Fruit fly (Drosophila melanogaster) whole organism, embryonic: ENCODE measurements around the gene CG32428.

ENCODE experiments used
- Awh ChIP-seq: fragments of 200-800 bp; sonication (Bioruptor generic); IDR thresholded peaks from 2 replicates; pipeline ENCODE4, ENCODE4 v1.3.6; 2022; ENCODE audit warnings: missing biosample characterization, missing genetic modification characterization
- BtbVII ChIP-seq: fragments of 200-800 bp; sonication (Bioruptor generic); optimal IDR thresholded peaks from 3 replicates; lab custom pipeline; 2017; ENCODE audit warnings: missing biosample characterization, mild to moderate bottlenecking, missing genetic modification characterization
- CG10267 ChIP-seq: fragments of 200-800 bp; sonication (Bioruptor generic); optimal IDR thresholded peaks from 2 replicates; lab custom pipeline; 2018; ENCODE audit warnings: missing biosample characterization, mild to moderate bottlenecking, missing genetic modification characterization, moderate library complexity
- CG10274 ChIP-seq: fragments of 200-800 bp; sonication (Bioruptor generic); optimal IDR thresholded peaks from 3 replicates; lab custom pipeline; 2017; ENCODE audit warnings: missing biosample characterization, mild to moderate bottlenecking, missing genetic modification characterization
- CG11456 ChIP-seq: fragments of 200-800 bp; sonication (Bioruptor generic); IDR thresholded peaks from 3 replicates; pipeline ENCODE4 v1.3.6; 2022; ENCODE audit warnings: missing biosample characterization, missing genetic modification characterization
- CG14710 ChIP-seq: fragments of 200-800 bp; sonication (Bioruptor generic); optimal IDR thresholded peaks from 3 replicates; lab custom pipeline; 2019; ENCODE audit warnings: missing biosample characterization, mild to moderate bottlenecking, missing genetic modification characterization, moderate library complexity
- CG16815 ChIP-seq: fragments of 200-800 bp; sonication (Bioruptor generic); optimal IDR thresholded peaks from 3 replicates; lab custom pipeline; 2017; ENCODE audit warnings: missing biosample characterization, mild to moderate bottlenecking, missing genetic modification characterization
- CG17568 ChIP-seq: fragments of 200-800 bp; sonication (Bioruptor generic); optimal IDR thresholded peaks from 2 replicates; lab custom pipeline; 2018; ENCODE audit warnings: missing biosample characterization, mild to moderate bottlenecking, missing genetic modification characterization, moderate library complexity
- CG17802 ChIP-seq: fragments of 200-800 bp; sonication (Bioruptor generic); optimal IDR thresholded peaks from 2 replicates; lab custom pipeline; 2018; ENCODE audit warnings: missing biosample characterization, mild to moderate bottlenecking, missing genetic modification characterization, moderate library complexity
- CG18262 ChIP-seq: fragments of 200-800 bp; optimal IDR thresholded peaks from 3 replicates; lab custom pipeline; 2019; ENCODE audit warnings: missing biosample characterization, mild to moderate bottlenecking, missing genetic modification characterization, moderate library complexity
- CG30020 ChIP-seq: fragments of 200-800 bp; optimal IDR thresholded peaks from 2 replicates; lab custom pipeline; 2019; ENCODE audit warnings: missing biosample characterization, mild to moderate bottlenecking, missing genetic modification characterization, moderate library complexity
- CG4730 ChIP-seq: fragments of 200-800 bp; sonication (Bioruptor generic); IDR thresholded peaks from 2 replicates; pipeline ENCODE4 v1.3.6; 2022; ENCODE audit warnings: missing biosample characterization, missing genetic modification characterization
- CG7357 ChIP-seq: fragments of 200-800 bp; sonication (Bioruptor generic); IDR thresholded peaks from 3 replicates; pipeline ENCODE4 v1.3.6; 2022; ENCODE audit warnings: missing biosample characterization, missing genetic modification characterization
- CG7963 ChIP-seq: fragments of 200-800 bp; sonication (Bioruptor generic); IDR thresholded peaks from 3 replicates; pipeline ENCODE4 v1.3.6; 2022; ENCODE audit warnings: missing biosample characterization, missing genetic modification characterization; ENCODE audit not compliant: partially characterized antibody
- CkIIα-i1 ChIP-seq: fragments of 200-800 bp; sonication (Bioruptor generic); IDR thresholded peaks from 2 replicates; pipeline ENCODE4 v1.3.6; 2022; ENCODE audit warnings: missing biosample characterization, missing genetic modification characterization
- Dek ChIP-seq: fragments of 200-800 bp; sonication (Bioruptor generic); optimal IDR thresholded peaks from 3 replicates; lab custom pipeline; 2019; ENCODE audit warnings: missing biosample characterization, mild to moderate bottlenecking, missing genetic modification characterization, moderate library complexity
- Doc2 ChIP-seq: fragments of 200-800 bp; sonication (Bioruptor generic); IDR thresholded peaks from 2 replicates; pipeline ENCODE4 v1.3.6; 2022; ENCODE audit warnings: missing biosample characterization, missing genetic modification characterization
- Dref ChIP-seq: fragments of 200-800 bp; sonication (Bioruptor generic); IDR thresholded peaks from 2 replicates; pipeline ENCODE4 v1.3.6; 2022; ENCODE audit warnings: missing biosample characterization, missing genetic modification characterization
- Hmr ChIP-seq: fragments of 200-800 bp; sonication (Bioruptor generic); optimal IDR thresholded peaks from 3 replicates; lab custom pipeline; 2017; ENCODE audit warnings: mild to moderate bottlenecking, missing biosample characterization, missing genetic modification reagents, missing genetic modification characterization
- Hr78 ChIP-seq, 2 experiments: fragments of 200-800 bp in 1 of 2; fragments of >200 bp in 1 of 2; sonication (Bioruptor generic) in 1 of 2; optimal IDR thresholded peaks; 2 replicates each; lab custom pipeline; 2017 to 2019; ENCODE audit warnings: missing biosample characterization in 2 of 2, missing genetic modification characterization in 2 of 2, mild to moderate bottlenecking in 1 of 2, moderate library complexity in 1 of 2
- Jarid2 ChIP-seq: fragments of 200-800 bp; sonication (Bioruptor generic); optimal IDR thresholded peaks from 3 replicates; lab custom pipeline; 2017; ENCODE audit warnings: mild to moderate bottlenecking, missing biosample characterization, missing genetic modification reagents, missing genetic modification characterization
- NK7.1 ChIP-seq: fragments of 200-800 bp; sonication (Bioruptor generic); optimal IDR thresholded peaks from 3 replicates; lab custom pipeline; 2016; ENCODE audit warnings: missing biosample characterization, missing genetic modification characterization
- Neu2 ChIP-seq: fragments of 200-800 bp; sonication (Bioruptor generic); optimal IDR thresholded peaks from 3 replicates; lab custom pipeline; 2016; ENCODE audit warnings: missing biosample characterization, missing genetic modification characterization, borderline replicate concordance
- PHDP ChIP-seq: fragments of 200-800 bp; sonication (Bioruptor generic); optimal IDR thresholded peaks from 3 replicates; lab custom pipeline; 2018; ENCODE audit warnings: missing biosample characterization, mild to moderate bottlenecking, missing genetic modification characterization, moderate library complexity
- Poxn ChIP-seq: fragments of 200-800 bp; sonication (Bioruptor generic); IDR thresholded peaks from 2 replicates; pipeline ENCODE4 v1.3.6; 2022; ENCODE audit warnings: missing biosample characterization, missing genetic modification characterization
- Rfx ChIP-seq: fragments of 200-800 bp; sonication (Bioruptor generic); IDR thresholded peaks from 2 replicates; pipeline ENCODE4 v1.3.6; 2022; ENCODE audit warnings: missing biosample characterization, missing genetic modification characterization
- Side ChIP-seq: fragments of 200-800 bp; sonication (Bioruptor generic); optimal IDR thresholded peaks from 2 replicates; lab custom pipeline; 2016; ENCODE audit warnings: missing biosample characterization, missing genetic modification characterization
- Six4 ChIP-seq: fragments of 200-800 bp; sonication (Bioruptor generic); optimal IDR thresholded peaks from 2 replicates; lab custom pipeline; 2016; ENCODE audit warnings: missing biosample characterization, missing genetic modification characterization
- ase ChIP-seq: fragments of 200-800 bp; sonication (Bioruptor generic); IDR thresholded peaks from 3 replicates; pipeline ENCODE4 v1.3.6; 2022; ENCODE audit warnings: missing biosample characterization, missing genetic modification characterization
- cas ChIP-seq: fragments of 200-800 bp; sonication (Bioruptor generic); IDR thresholded peaks from 2 replicates; pipeline ENCODE4 v1.3.6; 2022; ENCODE audit warnings: missing biosample characterization, missing genetic modification characterization
- dan ChIP-seq: fragments of 200-800 bp; sonication (Bioruptor generic); IDR thresholded peaks from 2 replicates; pipeline ENCODE4 v1.3.6; 2022; ENCODE audit warnings: missing biosample characterization, missing genetic modification characterization
- esg ChIP-seq: fragments of 200-800 bp; sonication (Bioruptor generic); conservative IDR thresholded peaks from 2 replicates; pipeline ENCODE4 v1.3.6; 2022; ENCODE audit warnings: missing biosample characterization, missing genetic modification characterization
- exex ChIP-seq: fragments of 200-800 bp; sonication (Bioruptor generic); optimal IDR thresholded peaks from 4 replicates; lab custom pipeline; 2018; ENCODE audit warnings: missing biosample characterization, mild to moderate bottlenecking, missing genetic modification characterization, moderate library complexity
- nau ChIP-seq: fragments of 200-800 bp; sonication (Bioruptor generic); optimal IDR thresholded peaks from 3 replicates; lab custom pipeline; 2017; ENCODE audit warnings: missing biosample characterization, mild to moderate bottlenecking, missing genetic modification characterization, missing genetic modification reagents
- otp ChIP-seq: fragments of 200-800 bp; sonication (Bioruptor generic); IDR thresholded peaks from 3 replicates; pipeline ENCODE4, ENCODE4 v1.3.6; 2022; ENCODE audit warnings: missing biosample characterization, missing genetic modification characterization
- p53 ChIP-seq: fragments of 200-800 bp; sonication (Bioruptor generic); optimal IDR thresholded peaks from 2 replicates; lab custom pipeline; 2016; ENCODE audit warnings: missing biosample characterization, missing genetic modification characterization
- phol ChIP-seq: fragments of 200-800 bp; sonication (Bioruptor generic); optimal IDR thresholded peaks from 3 replicates; lab custom pipeline; 2018; ENCODE audit warnings: missing biosample characterization, mild to moderate bottlenecking, missing genetic modification characterization, moderate library complexity
- pita ChIP-seq: fragments of 200-800 bp; sonication (Bioruptor generic); optimal IDR thresholded peaks from 2 replicates; lab custom pipeline; 2017; ENCODE audit warnings: missing biosample characterization, mild to moderate bottlenecking, missing genetic modification characterization
- rib ChIP-seq: fragments of 200-800 bp; sonication (Bioruptor generic); IDR thresholded peaks from 2 replicates; pipeline ENCODE4 v1.3.6; 2022; ENCODE audit warnings: missing biosample characterization, missing genetic modification characterization
- slbo ChIP-seq: fragments of 200-800 bp; sonication (Bioruptor generic); IDR thresholded peaks from 2 replicates; pipeline ENCODE4 v1.3.6; 2022; ENCODE audit warnings: missing biosample characterization, missing genetic modification characterization
- sqz ChIP-seq: fragments of 200-800 bp; sonication (Bioruptor generic); optimal IDR thresholded peaks from 3 replicates; lab custom pipeline; 2018; ENCODE audit warnings: missing biosample characterization, mild to moderate bottlenecking, missing genetic modification characterization
- stwl ChIP-seq: fragments of 200-800 bp; sonication (Bioruptor generic); optimal IDR thresholded peaks from 3 replicates; lab custom pipeline; 2018; ENCODE audit warnings: missing biosample characterization, mild to moderate bottlenecking, missing genetic modification characterization, moderate library complexity

Gene CG32428

DNA sequence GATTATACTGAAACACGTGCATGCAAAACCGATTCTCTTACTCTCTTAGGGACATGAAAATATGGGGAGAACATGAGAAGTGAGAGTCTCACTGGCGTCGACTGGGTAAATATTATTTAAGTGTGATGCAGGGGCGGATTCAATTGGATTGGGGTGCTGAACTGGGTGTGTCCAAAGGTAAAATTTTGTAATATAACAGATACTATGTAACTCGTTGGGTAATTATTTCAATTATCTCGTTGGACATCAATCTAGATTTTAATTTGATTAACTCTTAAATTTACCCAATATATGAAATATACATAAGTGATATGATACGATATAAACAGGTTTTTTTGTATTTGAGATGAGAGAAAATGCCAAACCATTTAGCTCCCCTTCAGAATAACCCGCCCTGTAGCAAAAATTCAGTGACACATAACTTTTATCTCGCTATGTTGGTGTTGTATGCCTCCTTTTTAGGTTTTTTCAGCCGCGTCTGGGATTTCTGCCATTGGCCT lies 34.7 kb upstream of the CG32428 start (continued):
- TF ChIP-seq CG11456 (GFP tag; lab: Robert Waterston, UW) (peak; percentile 97), Jarid2 (GFP tag; lab: Kevin White, UChicago) (peak; percentile 74), nau (GFP tag; lab: Kevin White, UChicago) (peak; percentile 89), CG4730 (GFP tag; lab: Robert Waterston, UW) (peak; percentile 87), Dek (tag; lab: Kevin White, UChicago) (peak; percentile 94), NK7.1 (peak; percentile 71), Neu2 (GFP tag; lab: Kevin White, UChicago) (peak; percentile 64), CG17568 (GFP tag; lab: Kevin White, UChicago) (peak; percentile 86), CG7963 (GFP tag; lab: Robert Waterston, UW) (peak; percentile 49; the same call in 1 of the 3 replicates), stwl (tag; lab: Kevin White, UChicago) (no peak), pita (GFP tag; lab: Kevin White, UChicago) (no peak), Hmr (GFP tag; lab: Kevin White, UChicago) (peak; percentile 97), CG14710 (tag; lab: Kevin White, UChicago) (peak; percentile 83), Dref (GFP tag; lab: Robert Waterston, UW) (no peak), sqz (GFP tag; lab: Kevin White, UChicago) (peak; percentile 65), PHDP (peak; percentile 96), CG7357 (GFP tag; lab: Robert Waterston, UW) (peak; percentile 89), slbo (peak; percentile 98), phol (tag; lab: Kevin White, UChicago) (peak; percentile 87), rib (GFP tag; lab: Robert Waterston, UW) (peak; percentile 92), CG30020 (peak; percentile 49), CG10274 (GFP tag; lab: Kevin White, UChicago) (peak; percentile 89), Doc2 (GFP tag; lab: Robert Waterston, UW) (no peak), otp (GFP tag; lab: Robert Waterston, UW) (peak; percentile 85; the same call in 2 of the 3 replicates), Side (GFP tag; lab: Kevin White, UChicago) (peak; percentile 87), CG17802 (tag; lab: Kevin White, UChicago) (peak; percentile 64), Poxn (GFP tag; lab: Robert Waterston, UW) (peak; percentile 88), CG18262 (tag; lab: Kevin White, UChicago) (peak; percentile 85), cas (GFP tag; lab: Robert Waterston, UW) (peak; percentile 92), Hr78 (GFP tag; optimal IDR thresholded peaks at IDR 0.05; lab: Kevin White, UChicago) (peak in 1 of 2 experiments; percentile 58), CG16815 (peak; percentile 93), Six4 (peak; percentile 89), BtbVII (GFP tag; lab: Kevin White, UChicago) (peak; percentile 94), Awh (peak; percentile 82), CG10267 (tag; lab: Kevin White, UChicago) (peak; percentile 80), ase (GFP tag; lab: Robert Waterston, UW) (peak; percentile 84; the same call in 2 of the 3 replicates), p53 (GFP tag; lab: Kevin White, UChicago) (peak; percentile 80), dan (GFP tag; lab: Robert Waterston, UW) (peak; percentile 78), Rfx (GFP tag; lab: Robert Waterston, UW) (peak; percentile 98), esg (GFP tag; lab: Robert Waterston, UW) (peak; percentile 91), CkIIα-i1 (GFP tag; lab: Robert Waterston, UW) (peak; percentile 54; the same call in 1 of the 2 replicates), exex (peak; percentile 88)
